Worm (Caenorhabditis elegans) whole organism, L3 larva: Measurements from ENCODE around the gene Y59A8B.8.

Experiments used
- R02D3.7 ChIP-seq: fragments of 150-350 bp; optimal IDR thresholded peaks from 2 replicates; lab custom pipeline; 2014; ENCODE audit warnings: missing biosample characterization, missing genetic modification characterization
- ZK546.5 ChIP-seq: sonication (generic microtip); optimal IDR thresholded peaks from 2 replicates; lab custom pipeline; 2017; ENCODE audit warnings: missing biosample characterization, missing genetic modification characterization
- aly-2 ChIP-seq: fragments of 150-350 bp; optimal IDR thresholded peaks from 2 replicates; lab custom pipeline; 2014; ENCODE audit warnings: missing biosample characterization, missing genetic modification characterization
- ama-1 ChIP-seq: fragments of 150-350 bp; optimal IDR thresholded peaks from 2 replicates; lab custom pipeline; 2018
- ceh-16 ChIP-seq: sonication (generic microtip); optimal IDR thresholded peaks from 2 replicates; lab custom pipeline; 2017; ENCODE audit warnings: missing biosample characterization, missing genetic modification characterization
- ceh-28 ChIP-seq: fragments of 150-350 bp; optimal IDR thresholded peaks from 2 replicates; lab custom pipeline; 2014; ENCODE audit warnings: missing biosample characterization, missing genetic modification reagents, missing genetic modification characterization
- ceh-82 ChIP-seq: fragments of 150-350 bp; optimal IDR thresholded peaks from 2 replicates; lab custom pipeline; 2014; ENCODE audit warnings: missing biosample characterization, missing genetic modification characterization
- ceh-9 ChIP-seq: sonication (generic microtip); optimal IDR thresholded peaks from 2 replicates; lab custom pipeline; 2018; ENCODE audit warnings: missing biosample characterization, missing genetic modification characterization
- daf-12 ChIP-seq: fragments of 150-350 bp; optimal IDR thresholded peaks from 2 replicates; lab custom pipeline; 2014; ENCODE audit warnings: missing biosample characterization, missing genetic modification reagents, missing genetic modification characterization
- egl-27 ChIP-seq: sonication (generic microtip); optimal IDR thresholded peaks from 4 replicates; lab custom pipeline; 2017; ENCODE audit warnings: missing biosample characterization, missing genetic modification reagents, missing genetic modification characterization
- egl-5 ChIP-seq: fragments of 150-350 bp; optimal IDR thresholded peaks from 2 replicates; lab custom pipeline; 2017; ENCODE audit warnings: missing biosample characterization, missing genetic modification reagents, missing genetic modification characterization, inconsistent platforms
- elt-1 ChIP-seq: fragments of 150-350 bp; optimal IDR thresholded peaks from 2 replicates; lab custom pipeline; 2014; ENCODE audit warnings: missing biosample characterization, missing genetic modification characterization
- elt-2 ChIP-seq: sonication (generic microtip); optimal IDR thresholded peaks from 2 replicates; lab custom pipeline; 2016; ENCODE audit warnings: missing genetic modification reagents, mild to moderate bottlenecking, missing genetic modification characterization, missing compliant biosample characterization
- elt-3 ChIP-seq, 3 experiments: fragments of 150-350 bp in 1 of 3; sonication (generic microtip) in 2 of 3; optimal IDR thresholded peaks; 2 replicates in 2 of 3; 4 replicates in 1 of 3; lab custom pipeline; 2014 to 2017; ENCODE audit warnings: missing biosample characterization in 3 of 3, missing genetic modification characterization in 3 of 3
- eor-1 ChIP-seq, 2 experiments: fragments of 150-350 bp; optimal IDR thresholded peaks; 2 replicates each; lab custom pipeline; 2014 to 2018; ENCODE audit warnings: missing biosample characterization in 2 of 2, missing genetic modification characterization in 2 of 2
- fkh-10 ChIP-seq: sonication (generic microtip); optimal IDR thresholded peaks from 2 replicates; lab custom pipeline; 2017; ENCODE audit warnings: missing biosample characterization, missing genetic modification reagents, missing genetic modification characterization
- fkh-2 ChIP-seq: fragments of 150-350 bp; optimal IDR thresholded peaks from 2 replicates; lab custom pipeline; 2014; ENCODE audit warnings: missing biosample characterization, missing genetic modification reagents, missing genetic modification characterization
- fos-1 ChIP-seq: fragments of 150-350 bp; optimal IDR thresholded peaks from 2 replicates; lab custom pipeline; 2014; ENCODE audit warnings: missing biosample characterization, missing genetic modification characterization
- hmg-11 ChIP-seq: sonication (generic microtip); optimal IDR thresholded peaks from 2 replicates; lab custom pipeline; 2016; ENCODE audit warnings: missing genetic modification characterization, missing compliant biosample characterization
- jun-1 ChIP-seq: fragments of 150-350 bp; optimal IDR thresholded peaks from 2 replicates; lab custom pipeline; 2014; ENCODE audit warnings: missing biosample characterization, missing genetic modification reagents, missing genetic modification characterization
- lin-15B ChIP-seq: fragments of 150-350 bp; optimal IDR thresholded peaks from 2 replicates; lab custom pipeline; 2014; ENCODE audit warnings: missing biosample characterization, missing genetic modification characterization
- lin-39 ChIP-seq: fragments of 150-350 bp; optimal IDR thresholded peaks from 2 replicates; lab custom pipeline; 2018; ENCODE audit warnings: missing biosample characterization, missing genetic modification reagents, missing genetic modification characterization
- lsy-12 ChIP-seq: sonication (generic microtip); optimal IDR thresholded peaks from 2 replicates; lab custom pipeline; 2016; ENCODE audit warnings: mild to moderate bottlenecking, missing genetic modification characterization, missing compliant biosample characterization
- mdl-1 ChIP-seq: fragments of 150-350 bp; optimal IDR thresholded peaks from 2 replicates; lab custom pipeline; 2014; ENCODE audit warnings: missing biosample characterization, missing genetic modification characterization
- mml-1 ChIP-seq: fragments of 150-350 bp; sonication (generic microtip); optimal IDR thresholded peaks from 3 replicates; lab custom pipeline; 2014; ENCODE audit warnings: missing biosample characterization, missing genetic modification characterization
- nfya-1 ChIP-seq: sonication (generic microtip); optimal IDR thresholded peaks from 2 replicates; lab custom pipeline; 2017; ENCODE audit warnings: missing genetic modification characterization, mild to moderate bottlenecking, missing compliant biosample characterization, antibody characterized with exemption, moderate library complexity; ENCODE audit not compliant: insufficient read depth
- nhr-11 ChIP-seq: fragments of 150-350 bp; optimal IDR thresholded peaks from 2 replicates; lab custom pipeline; 2014; ENCODE audit warnings: missing biosample characterization, missing genetic modification characterization
- nhr-12 ChIP-seq: fragments of 150-350 bp; optimal IDR thresholded peaks from 2 replicates; lab custom pipeline; 2014; ENCODE audit warnings: missing biosample characterization, missing genetic modification characterization
- nhr-23 ChIP-seq: fragments of 150-350 bp; optimal IDR thresholded peaks from 2 replicates; lab custom pipeline; 2014; ENCODE audit warnings: missing biosample characterization, missing genetic modification reagents, missing genetic modification characterization
- nhr-237 ChIP-seq: fragments of 150-350 bp; optimal IDR thresholded peaks from 2 replicates; lab custom pipeline; 2014; ENCODE audit warnings: missing biosample characterization, missing genetic modification characterization
- nhr-25 ChIP-seq: sonication (generic microtip); optimal IDR thresholded peaks from 2 replicates; lab custom pipeline; 2017; ENCODE audit warnings: missing biosample characterization, missing genetic modification characterization
- nhr-28 ChIP-seq: fragments of 150-350 bp; optimal IDR thresholded peaks from 2 replicates; lab custom pipeline; 2014; ENCODE audit warnings: missing biosample characterization, missing genetic modification characterization
- nhr-43 ChIP-seq: sonication (generic microtip); optimal IDR thresholded peaks from 2 replicates; lab custom pipeline; 2016; ENCODE audit warnings: mild to moderate bottlenecking, missing genetic modification characterization, missing compliant biosample characterization; ENCODE audit not compliant: poor library complexity, severe bottlenecking
- nhr-67 ChIP-seq: fragments of 150-350 bp; optimal IDR thresholded peaks from 2 replicates; lab custom pipeline; 2014; ENCODE audit warnings: missing biosample characterization, missing genetic modification characterization
- nhr-76 ChIP-seq: fragments of 150-350 bp; sonication (generic microtip); optimal IDR thresholded peaks from 5 replicates; lab custom pipeline; 2014; ENCODE audit warnings: missing biosample characterization, missing genetic modification characterization
- nhr-77 ChIP-seq: fragments of 150-350 bp; optimal IDR thresholded peaks from 2 replicates; lab custom pipeline; 2014; ENCODE audit warnings: missing biosample characterization, missing genetic modification characterization
- pha-4 ChIP-seq: fragments of 150-350 bp; optimal IDR thresholded peaks from 2 replicates; lab custom pipeline; 2014; ENCODE audit warnings: missing biosample characterization, missing genetic modification reagents, missing genetic modification characterization
- pqm-1 ChIP-seq: fragments of 150-350 bp; optimal IDR thresholded peaks from 2 replicates; lab custom pipeline; 2017; ENCODE audit warnings: missing biosample characterization, missing genetic modification characterization, inconsistent platforms
- sea-2 ChIP-seq: fragments of 150-350 bp; sonication (generic microtip); optimal IDR thresholded peaks from 4 replicates; lab custom pipeline; 2014; ENCODE audit warnings: missing biosample characterization, missing genetic modification reagents, missing genetic modification characterization
- skn-1 ChIP-seq: fragments of 150-350 bp; optimal IDR thresholded peaks from 2 replicates; lab custom pipeline; 2014; ENCODE audit warnings: missing biosample characterization, missing genetic modification characterization
- snpc-4 ChIP-seq: fragments of 150-350 bp; optimal IDR thresholded peaks from 2 replicates; lab custom pipeline; 2014; ENCODE audit warnings: missing biosample characterization, missing genetic modification characterization
- tbx-2 ChIP-seq: sonication (generic microtip); optimal IDR thresholded peaks from 2 replicates; lab custom pipeline; 2016; ENCODE audit warnings: mild to moderate bottlenecking, missing genetic modification characterization, missing compliant biosample characterization
- unc-39 ChIP-seq: sonication (generic microtip); optimal IDR thresholded peaks from 4 replicates; lab custom pipeline; 2017; ENCODE audit warnings: missing biosample characterization, missing genetic modification characterization
- unc-62 ChIP-seq: fragments of 150-350 bp; sonication (generic microtip); optimal IDR thresholded peaks from 4 replicates; lab custom pipeline; 2014; ENCODE audit warnings: missing biosample characterization, missing genetic modification reagents, missing genetic modification characterization
- zag-1 ChIP-seq: fragments of 150-350 bp; optimal IDR thresholded peaks from 2 replicates; lab custom pipeline; 2014; ENCODE audit warnings: missing biosample characterization, missing genetic modification characterization
- ztf-11 ChIP-seq: fragments of 150-350 bp; optimal IDR thresholded peaks from 2 replicates; lab custom pipeline; 2014; ENCODE audit warnings: missing biosample characterization, missing genetic modification characterization
- ztf-4 ChIP-seq: fragments of 150-350 bp; optimal IDR thresholded peaks from 2 replicates; lab custom pipeline; 2014; ENCODE audit warnings: missing biosample characterization, missing genetic modification characterization

Y59A8B.8 gene

DNA sequence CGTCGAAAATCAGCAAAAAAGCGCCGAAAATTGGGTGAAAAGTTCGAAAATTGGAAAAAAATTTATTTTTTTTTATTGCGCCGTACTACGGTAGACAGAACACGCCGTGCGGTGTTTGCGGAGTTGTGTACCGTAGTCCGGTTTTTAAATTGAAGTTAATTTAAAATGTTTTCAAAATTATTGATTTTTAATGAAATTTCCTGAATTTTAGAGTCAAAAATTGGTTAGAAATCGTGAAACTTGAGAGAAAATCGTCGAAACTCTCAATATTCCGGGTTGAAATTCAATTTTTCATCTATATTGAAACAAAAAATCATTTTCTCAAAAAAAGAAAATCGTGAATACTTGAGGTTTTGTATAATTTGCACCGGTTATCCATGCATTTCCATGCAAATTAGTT lies 15.8 kb upstream of the Y59A8B.8 start, which contains the start of gene nova-1:
nova-1 (minus strand) TSS at position 101 of the 400 bp plus-strand sequence.
- TF ChIP-seq egl-5 (tag; lab: Kevin White, UChicago): no peak
- no peak for TF ChIP-seq nhr-23 (tag; lab: Kevin White, UChicago)
- no peak for TF ChIP-seq ceh-28 (tag; lab: Kevin White, UChicago)
- no peak for TF ChIP-seq egl-27 (tag; lab: Kevin White, UChicago)
- TF ChIP-seq ztf-4 (tag; lab: Kevin White, UChicago): no peak
- TF ChIP-seq jun-1 (tag; lab: Kevin White, UChicago): no peak
- no peak for TF ChIP-seq nhr-237 (tag; lab: Kevin White, UChicago)
- no peak for TF ChIP-seq nhr-76 (tag; lab: Kevin White, UChicago)
- TF ChIP-seq ceh-82: no peak
- TF ChIP-seq elt-1 (tag; lab: Kevin White, UChicago): no peak
- TF ChIP-seq unc-39 (tag; lab: Kevin White, UChicago): no peak
- no peak for TF ChIP-seq daf-12 (tag; lab: Kevin White, UChicago)
- TF ChIP-seq ZK546.5 (tag; lab: Kevin White, UChicago): no peak
- no peak for TF ChIP-seq nhr-77 (tag; lab: Kevin White, UChicago)
- TF ChIP-seq zag-1 (tag; lab: Kevin White, UChicago): no peak
- TF ChIP-seq, all 47 proteins: peak for 0

DNA sequence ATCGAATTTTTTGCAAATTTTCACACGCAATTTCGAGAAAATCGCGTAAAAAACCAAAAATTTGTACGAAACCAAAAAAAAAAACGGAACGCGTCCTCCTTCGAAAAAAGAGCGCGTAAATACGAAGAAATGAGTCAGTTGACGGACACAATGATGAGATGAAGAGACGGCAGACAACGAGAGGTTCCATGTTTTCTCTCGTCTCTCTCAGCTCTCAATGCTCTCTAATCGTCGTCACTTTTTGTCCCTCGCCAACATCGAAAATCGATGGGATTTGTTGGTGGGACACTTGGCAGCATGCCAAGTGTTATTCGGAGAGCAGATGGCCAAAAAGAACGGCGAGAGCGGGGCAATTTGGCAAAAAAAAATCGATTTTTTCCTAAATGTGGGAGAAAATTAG lies 13.1 kb upstream of the Y59A8B.8 start:
- no peak for TF ChIP-seq egl-27 (tag; lab: Kevin White, UChicago)
- TF ChIP-seq nhr-25 (tag; lab: Kevin White, UChicago): no peak
- TF ChIP-seq nhr-12 (tag; lab: Kevin White, UChicago): no peak
- no peak for TF ChIP-seq aly-2 (tag; lab: Kevin White, UChicago)
- TF ChIP-seq ZK546.5 (tag; lab: Kevin White, UChicago): no peak
- no peak for TF ChIP-seq mml-1 (tag; lab: Kevin White, UChicago)
- no peak for TF ChIP-seq eor-1 (tag; optimal IDR thresholded peaks at IDR 0.05; lab: Kevin White, UChicago)
- peak; percentile 20 for TF ChIP-seq ama-1
- peak; percentile 17 for TF ChIP-seq fkh-2
- TF ChIP-seq unc-39 (tag; lab: Kevin White, UChicago): no peak
- no peak for TF ChIP-seq nhr-28 (tag; lab: Kevin White, UChicago)
- TF ChIP-seq fkh-10 (GFP tag; lab: Kevin White, UChicago): peak; percentile 62
- TF ChIP-seq pqm-1 (tag; lab: Kevin White, UChicago): no peak
- no peak for TF ChIP-seq elt-1 (tag; lab: Kevin White, UChicago)
- TF ChIP-seq lin-39 (tag; lab: Kevin White, UChicago): peak; percentile 65
- TF ChIP-seq nhr-76 (tag; lab: Kevin White, UChicago): no peak
- TF ChIP-seq tbx-2 (tag; lab: Kevin White, UChicago): peak; percentile 28
- TF ChIP-seq ceh-82: peak; percentile 58
- TF ChIP-seq nhr-237 (tag; lab: Kevin White, UChicago): no peak
- TF ChIP-seq daf-12 (tag; lab: Kevin White, UChicago): no peak
- peak; percentile 0 for TF ChIP-seq unc-62 (GFP tag; lab: Kevin White, UChicago)
- peak; percentile 56 for TF ChIP-seq zag-1 (tag; lab: Kevin White, UChicago)
- TF ChIP-seq pha-4 (tag; lab: Kevin White, UChicago): peak; percentile 82
- TF ChIP-seq fos-1 (tag; lab: Kevin White, UChicago): no peak
- no peak for TF ChIP-seq nhr-43 (tag; lab: Kevin White, UChicago)
- TF ChIP-seq nfya-1 (tag; lab: Kevin White, UChicago): peak; percentile 89
- no peak for TF ChIP-seq ceh-9
- no peak for TF ChIP-seq ztf-11 (tag; lab: Kevin White, UChicago)
- peak; percentile 42 for TF ChIP-seq nhr-23 (tag; lab: Kevin White, UChicago)
- peak; percentile 67 for TF ChIP-seq egl-5 (tag; lab: Kevin White, UChicago)
- no peak for TF ChIP-seq ceh-16
- TF ChIP-seq mdl-1 (tag; lab: Kevin White, UChicago): no peak
- peak; percentile 67 for TF ChIP-seq lin-15B (tag; lab: Kevin White, UChicago)
- TF ChIP-seq ztf-4 (tag; lab: Kevin White, UChicago): no peak
- TF ChIP-seq elt-2: peak; percentile 20
- TF ChIP-seq ceh-28 (tag; lab: Kevin White, UChicago): peak; percentile 96
- TF ChIP-seq lsy-12 (tag; lab: Kevin White, UChicago): no peak
- peak; percentile 54 for TF ChIP-seq jun-1 (tag; lab: Kevin White, UChicago)
- TF ChIP-seq sea-2 (GFP tag; lab: Kevin White, UChicago): peak; percentile 95
- TF ChIP-seq nhr-11 (tag; lab: Kevin White, UChicago): no peak
- TF ChIP-seq elt-3 (tag; optimal IDR thresholded peaks at IDR 0.05; lab: Kevin White, UChicago): no peak
- peak; percentile 85 for TF ChIP-seq skn-1 (tag; lab: Kevin White, UChicago)
- TF ChIP-seq R02D3.7 (tag; lab: Kevin White, UChicago): peak; percentile 57
- TF ChIP-seq nhr-77 (tag; lab: Kevin White, UChicago): no peak
- TF ChIP-seq hmg-11 (tag; lab: Kevin White, UChicago): peak; percentile 79
- TF ChIP-seq nhr-67 (tag; lab: Kevin White, UChicago): no peak
- peak; percentile 66 for TF ChIP-seq snpc-4 (tag; lab: Kevin White, UChicago)
